Worm (Caenorhabditis elegans): ENCODE data around the gene B0334.13.

Gene B0334.13

ce11 chrII:11469574-11470108, 18.5 kb upstream of the B0334.13 start, which contains the start of gene cisd-1 (continued):
- TF ChIP-seq F55B11.4 (tag; optimal IDR thresholded peaks at IDR 0.05; ENCODE audit: borderline replicate concordance, insufficient read depth) = no peak

- TF ChIP-seq unc-130 (GFP tag; optimal IDR thresholded peaks at IDR 0.05) (no peak), hmg-1.2 (GFP tag; IDR thresholded peaks at IDR 0.05) (no peak), F10E7.11 (tag; optimal IDR thresholded peaks at IDR 0.05) (no peak), let-526 (GFP tag; IDR thresholded peaks at IDR 0.05) (no peak)
These were observed 16.2 kb upstream of the B0334.13 start, which contains the start of gene mfn-1 for ce11 chrII:11471916-11472315. Gene mfn-1, minus strand, starts transcription at chrII:11472016.

ce11 chrII:11472542-11472941, 15.6 kb upstream of the B0334.13 start:
- no peak for TF ChIP-seq C06A6.2 (GFP tag; conservative IDR thresholded peaks at IDR 0.05)
- no peak for TF ChIP-seq zfh-2 (GFP tag; conservative IDR thresholded peaks at IDR 0.05)
- TF ChIP-seq Y67H2A.10 (GFP tag; conservative IDR thresholded peaks at IDR 0.05) = no peak
- no peak for TF ChIP-seq xnd-1 (tag; optimal IDR thresholded peaks at IDR 0.05)
- no peak for TF ChIP-seq K12H6.12 (tag; optimal IDR thresholded peaks at IDR 0.05)
- TF ChIP-seq F33H1.4 (GFP tag; IDR thresholded peaks at IDR 0.05) = no peak
- TF ChIP-seq unc-130 (GFP tag; optimal IDR thresholded peaks at IDR 0.05) = no peak
- TF ChIP-seq attf-5 (GFP tag; optimal IDR thresholded peaks at IDR 0.05) = peak; percentile 55
- TF ChIP-seq egl-44 (GFP tag; IDR thresholded peaks at IDR 0.05) = no peak
- TF ChIP-seq ztf-26 (tag; optimal IDR thresholded peaks at IDR 0.05) = peak; percentile 31
- TF ChIP-seq ztf-18 (tag; optimal IDR thresholded peaks at IDR 0.05) = peak; percentile 47
- no peak for TF ChIP-seq ceh-79 (tag; optimal IDR thresholded peaks at IDR 0.05)
- TF ChIP-seq lin-40 (tag; optimal IDR thresholded peaks at IDR 0.05) = peak; percentile 21
- no peak for TF ChIP-seq D2030.7 (GFP tag; IDR thresholded peaks at IDR 0.05)
- TF ChIP-seq let-607 (tag; optimal IDR thresholded peaks at IDR 0.05) = no peak
- TF ChIP-seq snpc-4 (GFP tag; optimal IDR thresholded peaks at IDR 0.05) = no peak
- peak in 2 of 4 experiments; percentile 43 to 50 for TF ChIP-seq snpc-4 (tag; optimal IDR thresholded peaks at IDR 0.05)
- TF ChIP-seq Y56A3A.18 (GFP tag; IDR thresholded peaks at IDR 0.05) = no peak
- no peak for TF ChIP-seq sdz-38 (tag; optimal IDR thresholded peaks at IDR 0.05)
- TF ChIP-seq let-526 (GFP tag; IDR thresholded peaks at IDR 0.05) = no peak
- no peak for TF ChIP-seq bed-2 (GFP tag; IDR thresholded peaks at IDR 0.05)
- TF ChIP-seq ceh-27 (GFP tag; optimal IDR thresholded peaks at IDR 0.05) = no peak
- TF ChIP-seq aptf-2 (GFP tag; conservative IDR thresholded peaks at IDR 0.05) = no peak
- no peak for TF ChIP-seq hsf-1 (GFP tag; IDR thresholded peaks at IDR 0.05)
- no peak for TF ChIP-seq aptf-3 (GFP tag; IDR thresholded peaks at IDR 0.05)
- no peak for TF ChIP-seq lsy-27 (tag; optimal IDR thresholded peaks at IDR 0.05; ENCODE audit: borderline replicate concordance, insufficient read depth)
- TF ChIP-seq ztf-6 (GFP tag; IDR thresholded peaks at IDR 0.05) = no peak
- no peak for TF ChIP-seq snpc-3.4 (tag; optimal IDR thresholded peaks at IDR 0.05)
- TF ChIP-seq nfyb-1 (GFP tag; IDR thresholded peaks at IDR 0.05) = 0 out of 2 replicates have a peak, but pooled peaks have one; percentile 50
- TF ChIP-seq attf-6 (GFP tag; IDR thresholded peaks at IDR 0.05) = no peak
- TF ChIP-seq ets-4 (GFP tag; optimal IDR thresholded peaks at IDR 0.05) = no peak
- TF ChIP-seq B0019.2 (GFP tag; conservative IDR thresholded peaks at IDR 0.05) = no peak
- TF ChIP-seq somi-1 (GFP tag; optimal IDR thresholded peaks at IDR 0.05) = peak; percentile 19
- TF ChIP-seq F37B4.10 (GFP tag; IDR thresholded peaks at IDR 0.05) = no peak
- TF ChIP-seq ZK185.1 (tag; optimal IDR thresholded peaks at IDR 0.05; ENCODE audit: poor library complexity, severe bottlenecking) = no peak
- no peak for TF ChIP-seq ccch-3 (GFP tag; optimal IDR thresholded peaks at IDR 0.05)
- TF ChIP-seq mel-28 (tag; optimal IDR thresholded peaks at IDR 0.05; ENCODE audit: borderline replicate concordance) = no peak
- TF ChIP-seq zim-3 (tag; optimal IDR thresholded peaks at IDR 0.05) = no peak
- TF ChIP-seq madf-10 (tag; optimal IDR thresholded peaks at IDR 0.05) = no peak
- TF ChIP-seq nhr-80 (tag; optimal IDR thresholded peaks at IDR 0.05) = peak; percentile 89
- no peak for TF ChIP-seq F55B11.4 (tag; optimal IDR thresholded peaks at IDR 0.05; ENCODE audit: borderline replicate concordance, insufficient read depth)
- no peak for TF ChIP-seq ekl-4 (GFP tag; IDR thresholded peaks at IDR 0.05)
